Worm (Caenorhabditis elegans) whole organism, late embryonic: Measurements from ENCODE around the gene pat-2.

Experiments used
- C08G9.2 ChIP-seq: sonication (generic microtip); optimal IDR thresholded peaks from 2 replicates; lab custom pipeline; 2016; ENCODE audit warnings: mild to moderate bottlenecking, missing genetic modification characterization, moderate library complexity, missing compliant biosample characterization
- C38D4.7 ChIP-seq: fragments of 200-800 bp; sonication (Bioruptor generic); optimal IDR thresholded peaks from 2 replicates; lab custom pipeline; 2018; ENCODE audit warnings: mild to moderate bottlenecking, missing genetic modification characterization, moderate library complexity, missing compliant biosample characterization
- F13H6.1 ChIP-seq: sonication (generic microtip); optimal IDR thresholded peaks from 2 replicates; lab custom pipeline; 2016; ENCODE audit warnings: missing genetic modification characterization, missing compliant biosample characterization
- ahr-1 ChIP-seq: sonication (generic microtip); optimal IDR thresholded peaks from 2 replicates; lab custom pipeline; 2016; ENCODE audit warnings: missing genetic modification characterization, missing compliant biosample characterization
- ama-1 ChIP-seq: fragments of 150-350 bp; optimal IDR thresholded peaks from 2 replicates; lab custom pipeline; 2014
- ceh-14 ChIP-seq: sonication (generic microtip); optimal IDR thresholded peaks from 2 replicates; lab custom pipeline; 2016; ENCODE audit warnings: missing genotype, missing genetic modification characterization, missing compliant biosample characterization
- ceh-18 ChIP-seq: sonication (generic microtip); optimal IDR thresholded peaks from 2 replicates; lab custom pipeline; 2016; ENCODE audit warnings: missing genetic modification characterization, missing compliant biosample characterization
- ceh-19 ChIP-seq: fragments of 200-800 bp; sonication (Bioruptor generic); optimal IDR thresholded peaks from 2 replicates; lab custom pipeline; 2018; ENCODE audit warnings: mild to moderate bottlenecking, missing genetic modification characterization, missing compliant biosample characterization
- ceh-24 ChIP-seq: sonication (generic microtip); optimal IDR thresholded peaks from 2 replicates; lab custom pipeline; 2016; ENCODE audit warnings: mild to moderate bottlenecking, missing genetic modification characterization, missing compliant biosample characterization
- ceh-34 ChIP-seq: sonication (generic microtip); optimal IDR thresholded peaks from 2 replicates; lab custom pipeline; 2016; ENCODE audit warnings: mild to moderate bottlenecking, missing genetic modification characterization, missing compliant biosample characterization
- ceh-45 ChIP-seq: fragments of 200-800 bp; sonication (Bioruptor generic); IDR thresholded peaks from 2 replicates; pipeline ENCODE4 v1.3.6; 2022; ENCODE audit warnings: missing genetic modification reagents, missing genetic modification characterization, missing compliant biosample characterization
- ceh-6 ChIP-seq: fragments of 200-800 bp; sonication (Bioruptor generic); optimal IDR thresholded peaks from 2 replicates; lab custom pipeline; 2018; ENCODE audit warnings: mild to moderate bottlenecking, missing genetic modification characterization, missing compliant biosample characterization
- ceh-9 ChIP-seq: sonication (generic microtip); optimal IDR thresholded peaks from 2 replicates; lab custom pipeline; 2016; ENCODE audit warnings: mild to moderate bottlenecking, missing genetic modification characterization, inconsistent platforms, missing compliant biosample characterization
- che-1 ChIP-seq: sonication (generic microtip); optimal IDR thresholded peaks from 2 replicates; lab custom pipeline; 2016; ENCODE audit warnings: mild to moderate bottlenecking, missing genetic modification characterization, missing compliant biosample characterization
- dve-1 ChIP-seq: sonication (generic microtip); optimal IDR thresholded peaks from 2 replicates; lab custom pipeline; 2017; ENCODE audit warnings: antibody characterized with exemption, mild to moderate bottlenecking, missing genetic modification characterization, missing compliant biosample characterization
- elt-2 ChIP-seq: sonication (generic microtip); optimal IDR thresholded peaks from 2 replicates; lab custom pipeline; 2016; ENCODE audit warnings: missing genetic modification reagents, missing genetic modification characterization, missing compliant biosample characterization
- eyg-1 ChIP-seq: sonication (generic microtip); optimal IDR thresholded peaks from 2 replicates; lab custom pipeline; 2016; ENCODE audit warnings: missing genotype, missing genetic modification characterization, missing compliant biosample characterization
- fkh-10 ChIP-seq: fragments of 150-350 bp; optimal IDR thresholded peaks from 2 replicates; lab custom pipeline; 2014; ENCODE audit warnings: missing biosample characterization, missing genetic modification reagents, missing genetic modification characterization
- hlh-15 ChIP-seq: sonication (generic microtip); optimal IDR thresholded peaks from 2 replicates; lab custom pipeline; 2016; ENCODE audit warnings: missing genetic modification characterization, missing compliant biosample characterization
- hlh-6 ChIP-seq: sonication (generic microtip); optimal IDR thresholded peaks from 2 replicates; lab custom pipeline; 2016; ENCODE audit warnings: missing genotype, missing genetic modification characterization, missing compliant biosample characterization
- lim-6 ChIP-seq: sonication (generic microtip); optimal IDR thresholded peaks from 2 replicates; lab custom pipeline; 2016; ENCODE audit warnings: missing genetic modification characterization, missing compliant biosample characterization
- lin-11 ChIP-seq: fragments of 200-800 bp; sonication (Bioruptor generic); optimal IDR thresholded peaks from 2 replicates; lab custom pipeline; 2018; ENCODE audit warnings: mild to moderate bottlenecking, missing genetic modification characterization, missing compliant biosample characterization
- nfya-1 ChIP-seq: sonication (generic microtip); optimal IDR thresholded peaks from 2 replicates; lab custom pipeline; 2017; ENCODE audit warnings: missing genetic modification characterization, mild to moderate bottlenecking, missing compliant biosample characterization, antibody characterized with exemption, moderate library complexity
- nhr-11 ChIP-seq: fragments of 150-350 bp; optimal IDR thresholded peaks from 2 replicates; lab custom pipeline; 2014; ENCODE audit warnings: missing biosample characterization, missing genetic modification characterization
- nhr-232 ChIP-seq: sonication (generic microtip); optimal IDR thresholded peaks from 2 replicates; lab custom pipeline; 2016; ENCODE audit warnings: missing genetic modification characterization, missing compliant biosample characterization
- pag-3 ChIP-seq: sonication (generic microtip); optimal IDR thresholded peaks from 2 replicates; lab custom pipeline; 2016; ENCODE audit warnings: missing compliant biosample characterization, missing genetic modification characterization, borderline replicate concordance
- pat-9 ChIP-seq: fragments of 200-800 bp; sonication (Bioruptor generic); optimal IDR thresholded peaks from 2 replicates; lab custom pipeline; 2018; ENCODE audit warnings: mild to moderate bottlenecking, missing genetic modification characterization, moderate library complexity, missing compliant biosample characterization
- pax-1 ChIP-seq: fragments of 150-350 bp; optimal IDR thresholded peaks from 2 replicates; lab custom pipeline; 2014; ENCODE audit warnings: missing biosample characterization, missing genetic modification characterization
- pha-2 ChIP-seq: sonication (generic microtip); optimal IDR thresholded peaks from 2 replicates; lab custom pipeline; 2017; ENCODE audit warnings: mild to moderate bottlenecking, missing genetic modification characterization, missing compliant biosample characterization
- pha-4 ChIP-seq: fragments of 150-350 bp; optimal IDR thresholded peaks from 2 replicates; lab custom pipeline; 2018; ENCODE audit warnings: missing biosample characterization, missing genetic modification reagents, missing genetic modification characterization
- ref-2 ChIP-seq: sonication (generic microtip); optimal IDR thresholded peaks from 2 replicates; lab custom pipeline; 2016; ENCODE audit warnings: missing genetic modification characterization, missing compliant biosample characterization
- rnt-1 ChIP-seq: sonication (generic microtip); optimal IDR thresholded peaks from 2 replicates; lab custom pipeline; 2016; ENCODE audit warnings: missing genetic modification characterization, missing compliant biosample characterization
- sdc-2 ChIP-seq: sonication (generic microtip); optimal IDR thresholded peaks from 2 replicates; lab custom pipeline; 2016; ENCODE audit warnings: missing genotype, missing genetic modification characterization, missing compliant biosample characterization
- ttx-3 ChIP-seq: sonication (generic microtip); optimal IDR thresholded peaks from 2 replicates; lab custom pipeline; 2016; ENCODE audit warnings: missing genetic modification reagents, missing genetic modification characterization, missing compliant biosample characterization
- unc-3 ChIP-seq, 2 experiments: fragments of 200-800 bp in 1 of 2; sonication (Bioruptor generic) in 1 of 2; sonication (generic microtip) in 1 of 2; conservative IDR thresholded peaks in 1 of 2; optimal IDR thresholded peaks in 1 of 2; 2 replicates each; pipeline versions ENCODE4 v1.3.6 to Lab custom; 2016 to 2022; ENCODE audit warnings: missing compliant biosample characterization in 2 of 2, missing genetic modification characterization in 2 of 2, missing genetic modification reagents in 1 of 2
- unc-42 ChIP-seq: sonication (generic microtip); optimal IDR thresholded peaks from 2 replicates; lab custom pipeline; 2016; ENCODE audit warnings: missing genotype, missing genetic modification characterization, missing compliant biosample characterization
- unc-55 ChIP-seq: sonication (generic microtip); optimal IDR thresholded peaks from 2 replicates; lab custom pipeline; 2017; ENCODE audit warnings: missing biosample characterization, missing genetic modification reagents, missing genetic modification characterization
- ztf-16 ChIP-seq: sonication (generic microtip); optimal IDR thresholded peaks from 2 replicates; lab custom pipeline; 2017; ENCODE audit warnings: missing genetic modification characterization, missing compliant biosample characterization

Gene pat-2

ce11 chrIII:8809245-8809971 lies 9.3 kb upstream of the pat-2 start, which contains the start of gene prx-19:
Gene prx-19, minus strand, starts transcription at chrIII:8809295.
- TF ChIP-seq fkh-10 (GFP tag; lab: Kevin White, UChicago): no peak
- no peak for TF ChIP-seq pha-4 (tag; lab: Kevin White, UChicago)
- no peak for TF ChIP-seq che-1
- no peak for TF ChIP-seq ceh-14 (tag; lab: Kevin White, UChicago)
- TF ChIP-seq ceh-6: no peak
- TF ChIP-seq pax-1 (tag; lab: Kevin White, UChicago): no peak
- no peak for TF ChIP-seq lim-6 (tag; lab: Kevin White, UChicago)
- TF ChIP-seq unc-55 (GFP tag; lab: Kevin White, UChicago): peak; percentile 15
- no peak for TF ChIP-seq ceh-24 (tag; lab: Kevin White, UChicago)
- TF ChIP-seq pha-2 (tag; lab: Kevin White, UChicago): no peak
- TF ChIP-seq sdc-2 (tag; lab: Kevin White, UChicago): no peak
- TF ChIP-seq pag-3 (tag; lab: Kevin White, UChicago): no peak
- TF ChIP-seq ceh-34 (tag; lab: Kevin White, UChicago): no peak
- TF ChIP-seq ref-2 (tag; lab: Kevin White, UChicago): no peak
- no peak for TF ChIP-seq nhr-11 (tag; lab: Kevin White, UChicago)
- TF ChIP-seq ceh-19 (GFP tag; lab: Kevin White, UChicago): no peak
- no peak for TF ChIP-seq pat-9 (tag; lab: Kevin White, UChicago)
- TF ChIP-seq F13H6.1: no peak
- no peak for TF ChIP-seq C08G9.2
- TF ChIP-seq hlh-6 (tag; lab: Kevin White, UChicago): no peak
- peak; percentile 85 for TF ChIP-seq unc-42 (tag; lab: Kevin White, UChicago)
- no peak for TF ChIP-seq lin-11 (tag; lab: Kevin White, UChicago)
- TF ChIP-seq elt-2 (tag; lab: Kevin White, UChicago): peak; percentile 26
- peak; percentile 43 for TF ChIP-seq nfya-1 (tag; lab: Kevin White, UChicago)
- no peak for TF ChIP-seq C38D4.7
- TF ChIP-seq unc-3 (GFP tag; conservative IDR thresholded peaks at IDR 0.05; lab: Robert Waterston, UW): no peak
- TF ChIP-seq unc-3 (tag; optimal IDR thresholded peaks at IDR 0.05; lab: Kevin White, UChicago): no peak
- no peak for TF ChIP-seq ztf-16 (tag; lab: Kevin White, UChicago)
- no peak for TF ChIP-seq ahr-1 (tag; lab: Kevin White, UChicago)

ce11 chrIII:8811111-8811510 lies 7.6 kb upstream of the pat-2 start:
- TF ChIP-seq ceh-18 (tag; lab: Kevin White, UChicago) (no peak), unc-42 (tag; lab: Kevin White, UChicago) (peak; percentile 96)

DNA sequence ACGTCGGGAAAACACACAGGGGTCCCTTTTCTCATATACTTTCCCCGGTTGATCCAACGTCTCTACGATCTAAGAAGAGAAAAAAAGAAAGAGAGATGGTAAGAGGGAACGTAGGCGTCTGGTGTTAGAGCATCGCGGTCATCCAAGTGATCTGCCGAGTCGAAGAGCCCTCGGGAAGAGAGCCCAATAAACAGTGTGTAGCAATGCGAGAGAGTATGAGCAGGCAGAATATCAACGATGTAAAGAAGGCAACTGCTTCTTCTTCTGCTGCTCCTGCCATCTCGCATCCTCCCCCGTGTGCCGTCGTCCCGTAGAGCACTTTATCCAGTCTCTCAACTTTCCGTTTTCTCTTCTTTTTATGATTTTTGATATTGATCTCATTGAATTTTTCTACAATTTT lies 3.0 kb upstream of the pat-2 start:
- TF ChIP-seq nhr-232 (no peak), nfya-1 (tag; lab: Kevin White, UChicago) (peak; percentile 8), ceh-9 (tag; lab: Kevin White, UChicago) (no peak), sdc-2 (tag; lab: Kevin White, UChicago) (no peak), dve-1 (no peak), pat-9 (tag; lab: Kevin White, UChicago) (no peak), F13H6.1 (peak; percentile 5), ceh-45 (no peak), lin-11 (tag; lab: Kevin White, UChicago) (no peak), ceh-19 (GFP tag; lab: Kevin White, UChicago) (no peak), ceh-18 (tag; lab: Kevin White, UChicago) (peak; percentile 70), hlh-15 (tag; lab: Kevin White, UChicago) (no peak), ama-1 (lab: Kevin White, UChicago) (no peak), ceh-34 (tag; lab: Kevin White, UChicago) (peak; percentile 21), rnt-1 (tag; lab: Kevin White, UChicago) (peak; percentile 62), ref-2 (tag; lab: Kevin White, UChicago) (no peak), ttx-3 (tag; lab: Kevin White, UChicago) (no peak), eyg-1 (tag; lab: Kevin White, UChicago) (no peak)
